Worm (Caenorhabditis elegans) whole organism, late embryonic: ENCODE measurements around the gene col-38.
A peak's percentile ranks its signal among the peaks of the same experiment; 100 is the strongest.

Source experiments
- C08G9.2 ChIP-seq: sonication (generic microtip); optimal IDR thresholded peaks from 2 replicates; lab custom pipeline; 2016; ENCODE audit warnings: mild to moderate bottlenecking, missing genetic modification characterization, moderate library complexity, missing compliant biosample characterization
- T23F11.4 ChIP-seq: fragments of 200-800 bp; sonication (Bioruptor generic); optimal IDR thresholded peaks from 2 replicates; lab custom pipeline; 2018; ENCODE audit warnings: mild to moderate bottlenecking, missing genetic modification characterization, missing compliant biosample characterization
- ama-1 ChIP-seq: fragments of 150-350 bp; optimal IDR thresholded peaks from 2 replicates; lab custom pipeline; 2014
- ceh-14 ChIP-seq: sonication (generic microtip); optimal IDR thresholded peaks from 2 replicates; lab custom pipeline; 2016; ENCODE audit warnings: missing genotype, missing genetic modification characterization, missing compliant biosample characterization
- ceh-18 ChIP-seq: sonication (generic microtip); optimal IDR thresholded peaks from 2 replicates; lab custom pipeline; 2016; ENCODE audit warnings: missing genetic modification characterization, missing compliant biosample characterization
- ceh-19 ChIP-seq: fragments of 200-800 bp; sonication (Bioruptor generic); optimal IDR thresholded peaks from 2 replicates; lab custom pipeline; 2018; ENCODE audit warnings: mild to moderate bottlenecking, missing genetic modification characterization, missing compliant biosample characterization
- ceh-31 ChIP-seq: sonication (generic microtip); optimal IDR thresholded peaks from 2 replicates; lab custom pipeline; 2016; ENCODE audit warnings: missing genetic modification characterization, missing compliant biosample characterization
- ceh-34 ChIP-seq: sonication (generic microtip); optimal IDR thresholded peaks from 2 replicates; lab custom pipeline; 2016; ENCODE audit warnings: mild to moderate bottlenecking, missing genetic modification characterization, missing compliant biosample characterization
- ceh-48 ChIP-seq: sonication (generic microtip); optimal IDR thresholded peaks from 2 replicates; lab custom pipeline; 2016; ENCODE audit warnings: missing genetic modification characterization, inconsistent platforms, missing compliant biosample characterization
- ceh-9 ChIP-seq: sonication (generic microtip); optimal IDR thresholded peaks from 2 replicates; lab custom pipeline; 2016; ENCODE audit warnings: mild to moderate bottlenecking, missing genetic modification characterization, inconsistent platforms, missing compliant biosample characterization
- che-1 ChIP-seq: sonication (generic microtip); optimal IDR thresholded peaks from 2 replicates; lab custom pipeline; 2016; ENCODE audit warnings: mild to moderate bottlenecking, missing genetic modification characterization, missing compliant biosample characterization
- elt-2 ChIP-seq: sonication (generic microtip); optimal IDR thresholded peaks from 2 replicates; lab custom pipeline; 2016; ENCODE audit warnings: missing genetic modification reagents, missing genetic modification characterization, missing compliant biosample characterization
- ets-4 ChIP-seq: sonication (generic microtip); optimal IDR thresholded peaks from 2 replicates; lab custom pipeline; 2016; ENCODE audit warnings: missing genetic modification characterization, missing compliant biosample characterization
- eyg-1 ChIP-seq: sonication (generic microtip); optimal IDR thresholded peaks from 2 replicates; lab custom pipeline; 2016; ENCODE audit warnings: missing genotype, missing genetic modification characterization, missing compliant biosample characterization
- fax-1 ChIP-seq: sonication (generic microtip); optimal IDR thresholded peaks from 2 replicates; lab custom pipeline; 2016; ENCODE audit warnings: missing genotype, missing genetic modification characterization, missing compliant biosample characterization
- fkh-10 ChIP-seq: fragments of 150-350 bp; optimal IDR thresholded peaks from 2 replicates; lab custom pipeline; 2014; ENCODE audit warnings: missing biosample characterization, missing genetic modification reagents, missing genetic modification characterization
- gmeb-2 ChIP-seq: sonication (generic microtip); optimal IDR thresholded peaks from 2 replicates; lab custom pipeline; 2016; ENCODE audit warnings: missing genetic modification characterization, inconsistent platforms, missing compliant biosample characterization
- hlh-13 ChIP-seq: fragments of 200-800 bp; sonication (Bioruptor generic); optimal IDR thresholded peaks from 2 replicates; lab custom pipeline; 2018; ENCODE audit warnings: mild to moderate bottlenecking, missing genetic modification characterization, missing compliant biosample characterization
- hlh-15 ChIP-seq: sonication (generic microtip); optimal IDR thresholded peaks from 2 replicates; lab custom pipeline; 2016; ENCODE audit warnings: missing genetic modification characterization, missing compliant biosample characterization
- hlh-8 ChIP-seq: sonication (generic microtip); optimal IDR thresholded peaks from 2 replicates; lab custom pipeline; 2016; ENCODE audit warnings: missing genotype, missing genetic modification characterization, missing compliant biosample characterization
- lim-6 ChIP-seq: sonication (generic microtip); optimal IDR thresholded peaks from 2 replicates; lab custom pipeline; 2016; ENCODE audit warnings: missing genetic modification characterization, missing compliant biosample characterization
- madf-2 ChIP-seq: sonication (generic microtip); optimal IDR thresholded peaks from 2 replicates; lab custom pipeline; 2017; ENCODE audit warnings: missing genetic modification characterization, missing compliant biosample characterization
- mec-3 ChIP-seq: sonication (generic microtip); optimal IDR thresholded peaks from 2 replicates; lab custom pipeline; 2016; ENCODE audit warnings: borderline replicate concordance, missing genetic modification characterization, missing compliant biosample characterization
- nfya-1 ChIP-seq: sonication (generic microtip); optimal IDR thresholded peaks from 2 replicates; lab custom pipeline; 2017; ENCODE audit warnings: missing genetic modification characterization, mild to moderate bottlenecking, missing compliant biosample characterization, antibody characterized with exemption, moderate library complexity
- nhr-11 ChIP-seq: fragments of 150-350 bp; optimal IDR thresholded peaks from 2 replicates; lab custom pipeline; 2014; ENCODE audit warnings: missing biosample characterization, missing genetic modification characterization
- pag-3 ChIP-seq: sonication (generic microtip); optimal IDR thresholded peaks from 2 replicates; lab custom pipeline; 2016; ENCODE audit warnings: missing compliant biosample characterization, missing genetic modification characterization, borderline replicate concordance
- pat-9 ChIP-seq: fragments of 200-800 bp; sonication (Bioruptor generic); optimal IDR thresholded peaks from 2 replicates; lab custom pipeline; 2018; ENCODE audit warnings: mild to moderate bottlenecking, missing genetic modification characterization, moderate library complexity, missing compliant biosample characterization
- pha-2 ChIP-seq: sonication (generic microtip); optimal IDR thresholded peaks from 2 replicates; lab custom pipeline; 2017; ENCODE audit warnings: mild to moderate bottlenecking, missing genetic modification characterization, missing compliant biosample characterization
- pha-4 ChIP-seq: fragments of 150-350 bp; optimal IDR thresholded peaks from 2 replicates; lab custom pipeline; 2018; ENCODE audit warnings: missing biosample characterization, missing genetic modification reagents, missing genetic modification characterization
- pqm-1 ChIP-seq: sonication (generic microtip); optimal IDR thresholded peaks from 2 replicates; lab custom pipeline; 2016; ENCODE audit warnings: missing genetic modification characterization, missing compliant biosample characterization
- pros-1 ChIP-seq: fragments of 150-350 bp; optimal IDR thresholded peaks from 2 replicates; lab custom pipeline; 2014; ENCODE audit warnings: missing biosample characterization, missing genetic modification reagents, missing genetic modification characterization
- ref-2 ChIP-seq: sonication (generic microtip); optimal IDR thresholded peaks from 2 replicates; lab custom pipeline; 2016; ENCODE audit warnings: missing genetic modification characterization, missing compliant biosample characterization
- rnt-1 ChIP-seq: sonication (generic microtip); optimal IDR thresholded peaks from 2 replicates; lab custom pipeline; 2016; ENCODE audit warnings: missing genetic modification characterization, missing compliant biosample characterization
- sox-4 ChIP-seq: sonication (generic microtip); optimal IDR thresholded peaks from 2 replicates; lab custom pipeline; 2017; ENCODE audit warnings: mild to moderate bottlenecking, missing genetic modification characterization, inconsistent platforms, missing compliant biosample characterization
- syd-9 ChIP-seq: sonication (generic microtip); optimal IDR thresholded peaks from 2 replicates; lab custom pipeline; 2016; ENCODE audit warnings: mild to moderate bottlenecking, missing genetic modification characterization, moderate library complexity, missing compliant biosample characterization
- tbx-2 ChIP-seq: sonication (generic microtip); optimal IDR thresholded peaks from 2 replicates; lab custom pipeline; 2016; ENCODE audit warnings: missing genetic modification characterization, missing compliant biosample characterization
- tbx-7 ChIP-seq: sonication (generic microtip); optimal IDR thresholded peaks from 2 replicates; lab custom pipeline; 2016; ENCODE audit warnings: missing genotype, missing genetic modification characterization, missing compliant biosample characterization
- ttx-3 ChIP-seq: sonication (generic microtip); optimal IDR thresholded peaks from 2 replicates; lab custom pipeline; 2016; ENCODE audit warnings: missing genetic modification reagents, missing genetic modification characterization, missing compliant biosample characterization
- unc-3 ChIP-seq, 2 experiments: fragments of 200-800 bp in 1 of 2; sonication (Bioruptor generic) in 1 of 2; sonication (generic microtip) in 1 of 2; conservative IDR thresholded peaks in 1 of 2; optimal IDR thresholded peaks in 1 of 2; 2 replicates each; pipeline versions ENCODE4 v1.3.6 to Lab custom; 2016 to 2022; ENCODE audit warnings: missing compliant biosample characterization in 2 of 2, missing genetic modification characterization in 2 of 2, missing genetic modification reagents in 1 of 2
- unc-55 ChIP-seq: sonication (generic microtip); optimal IDR thresholded peaks from 2 replicates; lab custom pipeline; 2017; ENCODE audit warnings: missing biosample characterization, missing genetic modification reagents, missing genetic modification characterization
- zip-5 ChIP-seq: sonication (generic microtip); optimal IDR thresholded peaks from 2 replicates; lab custom pipeline; 2016; ENCODE audit warnings: missing genetic modification characterization, missing compliant biosample characterization
- ztf-16 ChIP-seq: sonication (generic microtip); optimal IDR thresholded peaks from 2 replicates; lab custom pipeline; 2017; ENCODE audit warnings: missing genetic modification characterization, missing compliant biosample characterization

col-38 gene

DNA sequence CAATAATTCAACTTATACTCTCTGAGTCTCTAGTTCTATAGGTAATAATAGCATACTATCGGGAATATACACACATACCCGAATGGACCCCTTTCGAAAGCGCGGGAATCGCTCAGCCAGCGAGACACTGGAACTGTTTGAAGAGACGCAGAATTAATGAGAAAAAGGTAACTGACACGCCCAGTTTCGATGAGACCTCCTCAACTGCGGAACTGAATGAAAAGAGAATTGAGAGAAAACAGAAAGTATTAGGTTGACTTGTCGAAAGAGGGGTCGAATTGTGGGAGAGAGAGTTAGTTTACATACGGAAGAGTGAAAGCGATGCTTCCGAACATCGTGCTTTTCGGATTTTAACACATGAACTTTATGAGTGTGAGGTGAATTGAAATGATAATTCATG, 36.9 kb downstream of the col-38 start:
- TF ChIP-seq ceh-34 (tag; lab: Kevin White, UChicago): peak; percentile 65
- no peak for TF ChIP-seq ref-2
- no peak for TF ChIP-seq ets-4 (tag; lab: Kevin White, UChicago)
- no peak for TF ChIP-seq unc-55 (GFP tag; lab: Kevin White, UChicago)
- no peak for TF ChIP-seq eyg-1
- no peak for TF ChIP-seq fax-1 (tag; lab: Kevin White, UChicago)
- TF ChIP-seq pha-2: peak; percentile 16
- peak; percentile 51 for TF ChIP-seq nfya-1
- TF ChIP-seq syd-9 (tag; lab: Kevin White, UChicago): no peak
- TF ChIP-seq zip-5: no peak
- no peak for TF ChIP-seq pat-9
- peak; percentile 48 for TF ChIP-seq tbx-2 (tag; lab: Kevin White, UChicago)
- TF ChIP-seq ceh-31: peak; percentile 8
- no peak for TF ChIP-seq ceh-9 (tag; lab: Kevin White, UChicago)
- no peak for TF ChIP-seq pag-3 (tag; lab: Kevin White, UChicago)
- no peak for TF ChIP-seq nhr-11 (tag; lab: Kevin White, UChicago)
- TF ChIP-seq ttx-3 (tag; lab: Kevin White, UChicago): no peak
- no peak for TF ChIP-seq rnt-1 (tag; lab: Kevin White, UChicago)
- no peak for TF ChIP-seq ceh-18 (tag; lab: Kevin White, UChicago)
- no peak for TF ChIP-seq che-1 (tag; lab: Kevin White, UChicago)
- no peak for TF ChIP-seq pros-1
- TF ChIP-seq, all 69 proteins: peak for 5

DNA sequence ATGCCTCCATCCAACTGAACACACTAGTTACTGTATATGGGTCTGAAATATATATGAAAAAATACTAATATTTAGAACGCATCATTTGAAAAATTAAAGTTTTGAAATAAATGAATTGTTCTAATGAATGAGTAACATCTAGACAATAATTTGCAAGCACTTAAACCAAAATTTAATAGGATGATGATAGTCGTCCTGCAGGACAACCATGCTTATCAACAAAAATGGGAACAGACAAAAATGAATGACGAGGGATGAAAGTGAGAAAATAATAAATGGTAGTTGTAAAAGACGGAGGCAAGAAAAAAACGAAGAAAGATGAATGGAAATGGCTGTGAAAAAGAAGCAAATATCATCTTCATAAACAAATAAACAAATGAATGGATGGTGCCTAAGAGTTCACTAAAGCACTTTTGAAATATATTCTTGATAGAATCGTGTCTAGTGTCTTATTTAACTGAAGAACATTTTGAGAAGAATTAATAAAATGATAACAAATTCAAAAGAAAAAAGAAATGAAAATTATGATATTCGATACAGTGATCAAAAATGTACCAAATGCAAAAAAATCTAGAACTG, 37.6 kb downstream of the col-38 start, which contains the start of gene gldi-7:
TSS of gene gldi-7 (minus strand) at position 42 of the 579 bp plus-strand sequence.
- TF ChIP-seq elt-2 (tag; lab: Kevin White, UChicago) (no peak), C08G9.2 (tag; lab: Kevin White, UChicago) (no peak), che-1 (tag; lab: Kevin White, UChicago) (no peak), gmeb-2 (no peak), pros-1 (no peak), mec-3 (tag; lab: Kevin White, UChicago) (no peak), madf-2 (tag; lab: Kevin White, UChicago) (no peak), hlh-15 (tag; lab: Kevin White, UChicago) (no peak), pha-4 (tag; lab: Kevin White, UChicago) (no peak), hlh-13 (GFP tag; lab: Kevin White, UChicago) (no peak), hlh-8 (tag; lab: Kevin White, UChicago) (no peak), unc-3 (GFP tag; conservative IDR thresholded peaks at IDR 0.05; lab: Robert Waterston, UW) (no peak), unc-3 (tag; optimal IDR thresholded peaks at IDR 0.05; lab: Kevin White, UChicago) (no peak), fkh-10 (GFP tag; lab: Kevin White, UChicago) (no peak), sox-4 (tag; lab: Kevin White, UChicago) (no peak), lim-6 (tag; lab: Kevin White, UChicago) (no peak)

- TF ChIP-seq rnt-1 (tag; lab: Kevin White, UChicago) (peak; percentile 2), ref-2 (peak; percentile 13), tbx-2 (tag; lab: Kevin White, UChicago) (no peak)
Observed at ce11 chrII:8529176-8529698, 39.7 kb downstream of the col-38 start.

DNA sequence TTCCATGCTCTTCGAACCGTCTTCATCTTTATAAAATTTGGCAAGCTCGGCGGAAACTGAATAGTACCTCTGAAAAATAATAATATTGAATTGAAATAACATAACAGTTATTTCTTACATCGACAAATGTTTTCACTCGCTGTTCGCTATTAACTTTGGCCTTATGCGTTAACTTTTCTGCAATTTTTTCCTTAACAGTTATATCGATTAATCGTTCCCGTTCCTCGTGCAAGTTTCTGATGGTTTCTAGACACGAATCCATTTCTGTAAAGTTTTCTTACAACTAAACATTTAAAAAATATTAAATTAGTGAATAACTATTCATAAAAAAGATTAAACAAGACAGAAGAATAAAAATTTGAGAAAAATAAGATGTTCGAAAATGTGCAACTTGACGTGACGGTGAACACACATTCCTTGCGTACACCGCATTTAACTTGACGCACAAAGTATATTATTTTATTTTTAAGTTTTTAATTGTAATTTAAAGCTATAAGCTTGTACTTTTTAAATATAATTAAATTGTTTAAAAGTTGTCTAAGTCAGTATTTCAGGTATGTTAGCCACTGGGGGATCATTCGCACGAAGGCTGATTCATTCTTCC, 43.7 kb downstream of the col-38 start, which contains the start of the genes prp-9 and mrps-18B:
TSS of gene prp-9 (minus strand) at position 264 of the 604 bp plus-strand sequence.
TSS of gene mrps-18B (plus strand) at position 549 of the 604 bp plus-strand sequence.
- TF ChIP-seq ztf-16 (no peak), pha-4 (tag; lab: Kevin White, UChicago) (no peak), pha-2 (no peak), ref-2 (no peak), tbx-7 (tag; lab: Kevin White, UChicago) (no peak), C08G9.2 (tag; lab: Kevin White, UChicago) (no peak), T23F11.4 (GFP tag; lab: Kevin White, UChicago) (no peak), ama-1 (no peak), ceh-19 (GFP tag; lab: Kevin White, UChicago) (no peak), ceh-18 (tag; lab: Kevin White, UChicago) (no peak), pqm-1 (tag; lab: Kevin White, UChicago) (no peak), hlh-15 (tag; lab: Kevin White, UChicago) (no peak), ceh-48 (tag; lab: Kevin White, UChicago) (no peak), zip-5 (no peak), ceh-14 (no peak)
